Worm (Caenorhabditis elegans) whole organism, mixed stage, embryonic: ENCODE data around the gene F47B10.4.

ENCODE experiments used
- M03D4.4 ChIP-seq: sonication (generic microtip); optimal IDR thresholded peaks from 2 replicates; lab custom pipeline; 2017; ENCODE audit warnings: mild to moderate bottlenecking, missing genetic modification characterization, missing compliant biosample characterization
- ceh-39 ChIP-seq: fragments of 150-350 bp; optimal IDR thresholded peaks from 2 replicates; lab custom pipeline; 2014; ENCODE audit warnings: missing biosample characterization, missing genetic modification characterization
- ceh-83 ChIP-seq: fragments of 200-800 bp; sonication (Bioruptor generic); optimal IDR thresholded peaks from 2 replicates; lab custom pipeline; 2018; ENCODE audit warnings: mild to moderate bottlenecking, missing genetic modification characterization, missing compliant biosample characterization
- ces-1 ChIP-seq: fragments of 150-350 bp; optimal IDR thresholded peaks from 2 replicates; lab custom pipeline; 2014; ENCODE audit warnings: missing biosample characterization, missing genetic modification reagents, missing genetic modification characterization
- cnd-1 ChIP-seq: fragments of 200-800 bp; sonication (Bioruptor generic); optimal IDR thresholded peaks from 2 replicates; lab custom pipeline; 2018; ENCODE audit warnings: mild to moderate bottlenecking, missing genetic modification characterization, missing compliant biosample characterization
- drap-1 ChIP-seq: fragments of 200-800 bp; sonication (Bioruptor generic); optimal IDR thresholded peaks from 3 replicates; lab custom pipeline; 2018; ENCODE audit warnings: mild to moderate bottlenecking, missing genetic modification characterization, missing compliant biosample characterization
- elt-1 ChIP-seq: sonication (generic microtip); optimal IDR thresholded peaks from 2 replicates; lab custom pipeline; 2017; ENCODE audit warnings: missing genetic modification characterization, mild to moderate bottlenecking, missing compliant biosample characterization, antibody characterized with exemption, moderate library complexity, borderline replicate concordance; ENCODE audit not compliant: insufficient read depth
- elt-3 ChIP-seq: fragments of 150-350 bp; optimal IDR thresholded peaks from 2 replicates; lab custom pipeline; 2014; ENCODE audit warnings: missing biosample characterization, missing genetic modification characterization
- ham-2 ChIP-seq: fragments of 200-800 bp; sonication (Bioruptor generic); optimal IDR thresholded peaks from 2 replicates; lab custom pipeline; 2018; ENCODE audit warnings: mild to moderate bottlenecking, missing genetic modification characterization, missing compliant biosample characterization
- hlh-1 ChIP-seq: fragments of 150-350 bp; optimal IDR thresholded peaks from 2 replicates; lab custom pipeline; 2014; ENCODE audit warnings: missing biosample characterization, missing genetic modification reagents, missing genetic modification characterization
- lin-13 ChIP-seq: fragments of 150-350 bp; optimal IDR thresholded peaks from 2 replicates; lab custom pipeline; 2014; ENCODE audit warnings: missing biosample characterization, missing genetic modification characterization
- lin-32 ChIP-seq: fragments of 200-800 bp; sonication (Bioruptor generic); optimal IDR thresholded peaks from 2 replicates; lab custom pipeline; 2018; ENCODE audit warnings: mild to moderate bottlenecking, missing genetic modification characterization, missing compliant biosample characterization
- lsy-2 ChIP-seq: fragments of 150-350 bp; optimal IDR thresholded peaks from 2 replicates; lab custom pipeline; 2014; ENCODE audit warnings: missing biosample characterization, missing genetic modification characterization
- mab-5 ChIP-seq: fragments of 150-350 bp; optimal IDR thresholded peaks from 2 replicates; lab custom pipeline; 2014; ENCODE audit warnings: missing biosample characterization, missing genetic modification characterization
- mep-1 ChIP-seq: fragments of 150-350 bp; optimal IDR thresholded peaks from 2 replicates; lab custom pipeline; 2017; ENCODE audit warnings: missing biosample characterization, missing genetic modification reagents, missing genetic modification characterization, inconsistent platforms
- mls-2 ChIP-seq: sonication (generic microtip); optimal IDR thresholded peaks from 2 replicates; lab custom pipeline; 2016; ENCODE audit warnings: mild to moderate bottlenecking, missing genetic modification characterization, moderate library complexity, missing compliant biosample characterization
- nhr-12 ChIP-seq: fragments of 150-350 bp; optimal IDR thresholded peaks from 2 replicates; lab custom pipeline; 2014; ENCODE audit warnings: missing biosample characterization, missing genetic modification characterization
- nhr-2 ChIP-seq: fragments of 150-350 bp; optimal IDR thresholded peaks from 2 replicates; lab custom pipeline; 2014; ENCODE audit warnings: missing biosample characterization, missing genetic modification characterization
- nhr-237 ChIP-seq: fragments of 150-350 bp; optimal IDR thresholded peaks from 2 replicates; lab custom pipeline; 2014; ENCODE audit warnings: missing biosample characterization, missing genetic modification characterization
- nhr-28 ChIP-seq: fragments of 150-350 bp; optimal IDR thresholded peaks from 2 replicates; lab custom pipeline; 2014; ENCODE audit warnings: missing biosample characterization, missing genetic modification characterization
- nhr-76 ChIP-seq: sonication (generic microtip); optimal IDR thresholded peaks from 2 replicates; lab custom pipeline; 2017; ENCODE audit warnings: missing biosample characterization, missing genetic modification characterization
- pha-4 ChIP-seq: fragments of 150-350 bp; optimal IDR thresholded peaks from 2 replicates; lab custom pipeline; 2018; ENCODE audit warnings: missing biosample characterization, missing genetic modification reagents, missing genetic modification characterization
- sptf-1 ChIP-seq: sonication (generic microtip); optimal IDR thresholded peaks from 2 replicates; lab custom pipeline; 2017; ENCODE audit warnings: mild to moderate bottlenecking, missing genetic modification characterization, moderate library complexity, missing compliant biosample characterization
- tbx-8 ChIP-seq: fragments of 200-800 bp; sonication (Bioruptor generic); optimal IDR thresholded peaks from 2 replicates; lab custom pipeline; 2018; ENCODE audit warnings: mild to moderate bottlenecking, missing genetic modification characterization, moderate library complexity, missing compliant biosample characterization
- unc-120 ChIP-seq: sonication (generic microtip); optimal IDR thresholded peaks from 2 replicates; lab custom pipeline; 2017; ENCODE audit warnings: missing genetic modification characterization, missing compliant biosample characterization; ENCODE audit not compliant: poor library complexity, severe bottlenecking
- unc-62 ChIP-seq: fragments of 150-350 bp; optimal IDR thresholded peaks from 2 replicates; lab custom pipeline; 2014; ENCODE audit warnings: missing biosample characterization, missing genetic modification reagents, missing genetic modification characterization
- ztf-11 ChIP-seq: fragments of 150-350 bp; optimal IDR thresholded peaks from 2 replicates; lab custom pipeline; 2014; ENCODE audit warnings: missing biosample characterization, missing genetic modification characterization

Gene F47B10.4

ce11 chrX:10900079-10900724, 9.1 kb downstream of the F47B10.4 start, which contains the start of gene suca-1:
TSS of gene suca-1 (minus strand) at chrX:10900114.
- peak; percentile 14 for TF ChIP-seq unc-120
- TF ChIP-seq ztf-11 (tag; lab: Kevin White, UChicago), result no peak
- no peak for TF ChIP-seq nhr-76 (tag; lab: Kevin White, UChicago)
- peak; percentile 57 for TF ChIP-seq mep-1
- TF ChIP-seq nhr-237 (tag; lab: Kevin White, UChicago), result peak; percentile 17
- peak; percentile 69 for TF ChIP-seq hlh-1 (tag; lab: Kevin White, UChicago)
- TF ChIP-seq unc-62 (GFP tag; lab: Kevin White, UChicago), result no peak
- TF ChIP-seq cnd-1, result peak; percentile 55
- peak; percentile 49 for TF ChIP-seq lin-13 (tag; lab: Kevin White, UChicago)
- TF ChIP-seq nhr-2 (tag; lab: Kevin White, UChicago), result no peak
- TF ChIP-seq M03D4.4 (tag; lab: Kevin White, UChicago), result peak; percentile 35
- peak; percentile 32 for TF ChIP-seq pha-4 (tag; lab: Kevin White, UChicago)
- TF ChIP-seq drap-1, result peak; percentile 54
- peak; percentile 70 for TF ChIP-seq sptf-1 (tag; lab: Kevin White, UChicago)
- TF ChIP-seq, all 35 proteins: peak for 10

DNA sequence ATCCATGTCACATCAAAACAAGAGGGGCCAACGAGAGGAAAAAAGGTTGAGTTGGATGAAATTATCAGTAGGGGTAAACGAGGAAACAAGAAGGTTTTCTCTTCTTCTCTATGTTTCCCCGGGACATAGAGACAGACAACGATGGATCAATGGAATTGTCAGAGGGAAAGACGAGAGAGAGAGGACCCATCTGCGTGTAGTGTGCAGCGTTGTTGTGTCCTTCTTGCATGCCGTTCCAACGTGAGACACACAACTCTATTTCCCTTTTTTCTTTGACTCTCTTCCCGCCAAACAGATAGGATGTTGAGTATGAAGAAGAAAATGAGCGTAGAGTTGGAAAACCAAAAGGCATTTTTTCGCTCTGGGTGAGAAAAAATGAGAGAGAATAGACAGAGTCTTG, 9.9 kb downstream of the F47B10.4 start:
- TF ChIP-seq hlh-1 (tag; lab: Kevin White, UChicago), result peak; percentile 74
- peak; percentile 72 for TF ChIP-seq unc-62 (GFP tag; lab: Kevin White, UChicago)
- peak; percentile 45 for TF ChIP-seq drap-1
- no peak for TF ChIP-seq ceh-39 (tag; lab: Kevin White, UChicago)
- TF ChIP-seq cnd-1, result peak; percentile 18
- no peak for TF ChIP-seq mab-5
- peak; percentile 86 for TF ChIP-seq unc-120
- TF ChIP-seq mep-1, result peak; percentile 72
- peak; percentile 35 for TF ChIP-seq nhr-12 (tag; lab: Kevin White, UChicago)
- peak; percentile 25 for TF ChIP-seq mls-2 (tag; lab: Kevin White, UChicago)
- TF ChIP-seq ces-1, result peak; percentile 69
- TF ChIP-seq sptf-1 (tag; lab: Kevin White, UChicago), result no peak
- TF ChIP-seq tbx-8 (GFP tag; lab: Kevin White, UChicago), result no peak
- TF ChIP-seq ham-2, result no peak
- TF ChIP-seq M03D4.4 (tag; lab: Kevin White, UChicago), result peak; percentile 27
- TF ChIP-seq, all 35 proteins: peak for 10

DNA sequence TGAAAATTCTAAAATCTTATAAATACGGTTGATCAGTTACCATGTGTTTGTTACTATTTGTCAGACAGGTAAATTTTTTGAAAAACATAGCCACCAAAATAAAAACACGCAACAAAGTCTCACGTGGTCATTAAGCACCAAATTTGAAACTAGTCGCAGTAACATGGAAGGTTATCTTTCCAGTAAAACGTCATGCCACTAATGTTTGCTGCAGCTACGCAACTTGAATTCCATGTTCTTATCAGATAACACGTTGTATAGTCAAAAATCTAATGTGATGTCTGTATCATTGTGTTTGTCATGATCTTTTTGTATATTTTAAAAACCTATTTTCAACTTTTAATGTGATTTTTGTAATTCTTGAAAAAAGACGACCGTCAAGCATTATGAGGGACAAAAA, 10.7 kb downstream of the F47B10.4 start:
- TF ChIP-seq lsy-2 (tag; lab: Kevin White, UChicago) (no peak), elt-3 (no peak), elt-1 (tag; lab: Kevin White, UChicago) (no peak)

- TF ChIP-seq lin-13 (tag; lab: Kevin White, UChicago), result no peak
- no peak for TF ChIP-seq nhr-28 (tag; lab: Kevin White, UChicago)
- no peak for TF ChIP-seq unc-62 (GFP tag; lab: Kevin White, UChicago)
- TF ChIP-seq nhr-12 (tag; lab: Kevin White, UChicago), result no peak
These were observed 11.8 kb downstream of the F47B10.4 start, which contains the start of gene acbp-3 for ce11 chrX:10902723-10903322. TSS of gene acbp-3 (plus strand) at chrX:10903272.

DNA sequence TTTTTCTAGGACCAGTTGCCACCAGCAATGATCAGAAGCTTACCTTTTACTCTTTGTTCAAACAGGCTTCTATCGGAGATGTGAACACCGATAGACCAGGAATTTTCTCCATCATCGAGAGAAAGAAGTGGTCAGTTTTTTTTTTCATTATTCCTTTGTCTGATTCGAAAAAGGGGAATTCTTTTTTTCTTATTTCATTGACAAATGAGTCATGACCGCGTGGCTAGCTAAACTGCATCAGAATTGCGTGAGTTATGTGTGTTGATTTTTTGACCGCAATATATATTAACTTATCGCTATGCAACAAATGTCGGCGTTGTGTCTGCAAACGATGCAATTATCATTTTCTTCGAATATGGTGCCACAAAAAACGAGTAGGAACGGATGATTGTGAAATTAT, 12.4 kb downstream of the F47B10.4 start:
- no peak for TF ChIP-seq lin-32 (GFP tag; lab: Kevin White, UChicago)

ce11 chrX:10907418-10907817, 16.4 kb downstream of the F47B10.4 start:
- TF ChIP-seq mab-5, result peak; percentile 7
- no peak for TF ChIP-seq ceh-83 (GFP tag; lab: Kevin White, UChicago)
- peak; percentile 53 for TF ChIP-seq unc-62 (GFP tag; lab: Kevin White, UChicago)
- no peak for TF ChIP-seq nhr-76 (tag; lab: Kevin White, UChicago)
